Worm (Caenorhabditis elegans) whole organism, L4/young adult: ENCODE results near the gene Y47D7A.15.

ENCODE experiments used
- W03F9.2 ChIP-seq: fragments of 150-350 bp; optimal IDR thresholded peaks from 2 replicates; lab custom pipeline; 2014; ENCODE audit warnings: missing biosample characterization, missing genetic modification characterization
- dao-5 ChIP-seq: sonication (generic microtip); optimal IDR thresholded peaks from 2 replicates; lab custom pipeline; 2016; ENCODE audit warnings: missing genotype, missing genetic modification characterization, moderate library complexity, missing compliant biosample characterization
- him-1 ChIP-seq: sonication (generic microtip); optimal IDR thresholded peaks from 2 replicates; lab custom pipeline; 2016; ENCODE audit warnings: missing genotype, missing genetic modification reagents, missing genetic modification characterization, missing compliant biosample characterization

The Y47D7A.15 gene

DNA sequence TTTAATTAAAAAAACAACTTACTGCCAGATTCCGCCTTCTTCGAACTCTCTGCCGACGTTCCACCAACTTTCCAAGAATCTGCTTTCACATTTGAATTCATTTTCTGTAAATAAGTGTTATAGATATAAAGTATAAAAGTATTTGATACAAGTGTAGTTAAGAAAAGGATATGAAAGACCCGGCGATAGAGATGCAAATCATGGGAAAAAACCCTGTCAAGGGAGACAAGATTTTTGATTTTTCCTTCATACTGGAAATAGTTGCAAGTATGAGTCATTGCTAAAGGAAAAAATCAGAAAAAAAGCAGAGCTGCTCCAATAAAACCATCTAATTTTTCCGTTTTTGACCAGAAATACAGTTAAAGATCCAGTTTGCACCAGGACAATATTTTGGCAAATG is 36.7 kb downstream of the Y47D7A.15 start, which contains the start of gene F13A2.3:
Gene F13A2.3, minus strand, starts transcription at position 101 of the 400 bp plus-strand sequence.
- TF ChIP-seq dao-5 (tag; lab: Kevin White, UChicago) (no peak), him-1 (no peak), W03F9.2 (tag; lab: Kevin White, UChicago) (no peak)

DNA sequence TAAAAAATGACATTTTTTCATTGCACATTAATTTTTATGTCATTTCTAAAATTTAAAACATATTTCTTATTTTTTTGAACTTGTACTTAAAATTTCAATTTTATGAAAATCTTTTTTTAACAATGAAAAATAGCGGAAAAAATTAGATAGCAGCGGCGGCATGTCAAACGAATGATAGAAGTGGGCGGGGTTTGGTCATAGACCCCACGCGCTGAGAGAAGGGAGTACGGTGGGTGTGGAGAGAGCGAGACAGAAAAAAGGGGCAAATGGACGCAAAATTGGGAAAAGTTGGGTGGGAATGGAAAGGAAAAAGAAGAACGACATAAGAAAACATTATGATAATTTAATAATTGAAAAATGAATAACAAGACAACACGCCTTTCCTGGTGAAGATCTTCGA is 45.1 kb downstream of the Y47D7A.15 start:
- no peak for TF ChIP-seq him-1
- TF ChIP-seq dao-5 (tag; lab: Kevin White, UChicago): no peak
- TF ChIP-seq W03F9.2 (tag; lab: Kevin White, UChicago): no peak

DNA sequence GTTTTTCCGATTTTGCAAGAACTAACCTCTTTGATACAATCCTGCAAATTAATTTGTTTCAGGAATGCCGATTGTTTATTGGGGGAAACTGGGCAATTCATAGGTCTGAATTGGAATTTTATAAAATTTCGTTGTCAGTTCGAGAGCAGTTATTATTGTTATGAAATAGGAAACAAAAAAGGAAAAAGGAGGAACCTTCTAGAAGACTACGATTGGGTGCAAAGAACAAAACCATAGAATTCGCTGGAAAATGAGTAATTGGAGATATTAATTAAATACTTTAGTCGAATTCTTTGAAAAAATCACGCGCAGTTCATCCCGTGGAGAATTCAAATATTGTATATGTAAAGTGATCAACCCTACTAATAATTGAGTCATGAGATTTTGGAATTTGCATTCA is 45.6 kb downstream of the Y47D7A.15 start, which contains the start of gene F13A2.9:
Gene F13A2.9, minus strand, starts transcription at position 101 of the 400 bp plus-strand sequence.
- TF ChIP-seq him-1 (no peak), dao-5 (tag; lab: Kevin White, UChicago) (no peak), W03F9.2 (tag; lab: Kevin White, UChicago) (no peak)

DNA sequence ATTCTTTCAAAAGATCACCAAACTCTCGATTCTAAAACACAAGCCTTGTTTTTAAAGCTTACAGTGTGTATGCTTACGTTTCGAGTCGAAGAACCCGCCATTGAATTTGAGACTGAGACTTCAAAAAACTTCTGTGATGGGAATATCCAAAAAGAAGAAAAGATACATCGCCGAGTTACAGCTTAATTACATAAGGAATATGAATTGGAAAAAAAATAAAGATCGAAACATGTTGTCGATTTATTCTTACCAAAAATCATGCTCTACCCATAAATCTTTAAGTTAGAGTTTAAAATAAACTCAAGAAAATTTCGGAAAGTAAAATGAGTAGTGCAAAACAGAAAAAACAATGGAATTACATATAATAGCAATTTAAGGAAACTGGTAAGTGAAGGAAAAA is 46.8 kb downstream of the Y47D7A.15 start, which contains the start of gene F13A2.10:
Gene F13A2.10, minus strand, starts transcription at position 101 of the 400 bp plus-strand sequence.
- TF ChIP-seq dao-5 (tag; lab: Kevin White, UChicago): no peak
- no peak for TF ChIP-seq W03F9.2 (tag; lab: Kevin White, UChicago)
- TF ChIP-seq him-1: no peak

DNA sequence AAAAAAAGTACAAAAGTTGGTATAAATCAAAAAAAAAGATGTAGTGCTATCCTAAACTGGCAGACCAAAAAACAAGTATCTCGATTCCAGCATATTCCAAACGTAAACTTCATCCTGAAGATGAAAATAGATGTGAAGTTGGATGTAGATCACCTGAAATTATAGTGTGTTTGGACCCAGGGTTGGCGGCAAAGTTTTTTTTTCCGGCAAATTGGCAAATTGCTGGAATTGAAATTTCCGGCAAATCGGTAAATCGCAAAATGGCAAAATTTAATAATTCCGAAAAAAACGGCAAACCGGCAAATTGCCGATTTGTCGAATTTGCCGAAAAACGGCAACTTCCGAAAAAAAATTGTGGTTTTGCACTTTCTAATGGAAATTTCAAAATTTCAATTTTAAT is 48.5 kb downstream of the Y47D7A.15 start, which contains the start of gene F13A2.2:
Gene F13A2.2, minus strand, starts transcription at position 101 of the 400 bp plus-strand sequence.
- TF ChIP-seq W03F9.2 (tag; lab: Kevin White, UChicago) (no peak), him-1 (no peak), dao-5 (tag; lab: Kevin White, UChicago) (no peak)

DNA sequence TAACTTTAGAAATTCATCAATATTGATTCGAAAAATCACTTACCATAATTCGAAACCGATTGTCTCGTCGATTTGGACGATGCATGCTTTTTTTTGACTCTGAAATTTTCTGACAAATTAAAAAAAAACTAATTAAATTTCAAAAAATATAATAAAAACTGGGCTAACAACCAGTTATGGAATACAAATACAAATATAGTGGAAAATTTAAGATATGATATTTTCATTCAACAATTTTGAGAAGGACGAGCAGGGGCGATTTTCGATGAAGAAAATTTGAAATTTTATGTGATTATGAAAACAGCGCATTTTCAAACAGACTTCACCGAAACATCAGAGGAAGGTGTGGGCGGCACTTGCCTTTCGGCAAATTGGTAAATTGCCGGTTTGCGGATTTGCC is 50.7 kb downstream of the Y47D7A.15 start, which contains the start of gene F13A2.1:
Gene F13A2.1, minus strand, starts transcription at position 101 of the 400 bp plus-strand sequence.
- no peak for TF ChIP-seq dao-5 (tag; lab: Kevin White, UChicago)
- no peak for TF ChIP-seq W03F9.2 (tag; lab: Kevin White, UChicago)
- TF ChIP-seq him-1: no peak
